Worm (Caenorhabditis elegans): Measurements from ENCODE around the gene T05C1.1.

T05C1.1 gene

DNA sequence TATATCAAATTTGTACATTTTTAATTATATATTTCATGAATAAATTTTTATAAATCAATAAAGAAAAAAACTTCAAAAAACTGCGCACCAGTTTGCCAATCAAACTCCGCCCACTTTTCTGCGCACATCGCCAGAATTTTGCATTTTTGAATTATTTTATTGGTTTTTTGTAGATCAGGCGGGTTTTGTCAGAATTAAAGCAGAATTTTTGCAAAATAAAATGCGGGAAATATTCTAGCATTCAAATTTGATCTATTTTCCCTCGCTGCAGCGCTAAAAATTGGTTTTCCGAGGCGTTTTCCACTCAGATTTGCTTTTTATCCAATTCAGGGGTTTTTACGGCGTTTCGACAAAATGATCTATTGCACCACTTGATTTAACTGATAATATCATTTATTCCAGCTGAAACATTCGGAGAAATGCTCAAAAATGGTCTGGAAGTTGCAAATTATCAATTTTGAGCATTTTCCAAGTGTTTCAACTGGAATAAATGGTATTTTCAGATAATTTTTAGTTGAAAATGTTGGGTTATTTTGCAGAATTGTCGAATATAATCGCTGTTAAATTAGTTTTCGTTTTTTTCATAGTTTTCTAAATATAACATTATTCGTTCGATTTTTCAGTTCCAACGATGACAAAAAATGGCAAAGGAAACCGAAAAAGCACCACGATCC, 7.3 kb upstream of the T05C1.1 start, which contains the start of gene W06B4.1:
Gene W06B4.1, plus strand, starts transcription at position 624 of the 674 bp plus-strand sequence.
- TF ChIP-seq nhr-23 (tag; optimal IDR thresholded peaks at IDR 0.05), result no peak
- no peak for TF ChIP-seq F13H6.1 (tag; optimal IDR thresholded peaks at IDR 0.05)
- TF ChIP-seq nhr-6 (tag; optimal IDR thresholded peaks at IDR 0.05), result no peak
- no peak for TF ChIP-seq sem-4 (tag; optimal IDR thresholded peaks at IDR 0.05)
- no peak for TF ChIP-seq mdl-1 (tag; optimal IDR thresholded peaks at IDR 0.05)
- no peak for TF ChIP-seq ceh-16 (tag; optimal IDR thresholded peaks at IDR 0.05)
- TF ChIP-seq alr-1 (tag; optimal IDR thresholded peaks at IDR 0.05), result no peak
- TF ChIP-seq nhr-12 (tag; optimal IDR thresholded peaks at IDR 0.05), result no peak
- TF ChIP-seq Y55F3AM.14 (GFP tag; optimal IDR thresholded peaks at IDR 0.05), result no peak
- TF ChIP-seq unc-62 (GFP tag; optimal IDR thresholded peaks at IDR 0.05), result no peak
- TF ChIP-seq elt-3 (tag; optimal IDR thresholded peaks at IDR 0.05), result no peak
- no peak for TF ChIP-seq peb-1 (tag; optimal IDR thresholded peaks at IDR 0.05)
- no peak for TF ChIP-seq C34F6.9 (tag; optimal IDR thresholded peaks at IDR 0.05)
- TF ChIP-seq nhr-237 (tag; optimal IDR thresholded peaks at IDR 0.05), result no peak
- no peak for TF ChIP-seq dmd-4 (tag; optimal IDR thresholded peaks at IDR 0.05)

DNA sequence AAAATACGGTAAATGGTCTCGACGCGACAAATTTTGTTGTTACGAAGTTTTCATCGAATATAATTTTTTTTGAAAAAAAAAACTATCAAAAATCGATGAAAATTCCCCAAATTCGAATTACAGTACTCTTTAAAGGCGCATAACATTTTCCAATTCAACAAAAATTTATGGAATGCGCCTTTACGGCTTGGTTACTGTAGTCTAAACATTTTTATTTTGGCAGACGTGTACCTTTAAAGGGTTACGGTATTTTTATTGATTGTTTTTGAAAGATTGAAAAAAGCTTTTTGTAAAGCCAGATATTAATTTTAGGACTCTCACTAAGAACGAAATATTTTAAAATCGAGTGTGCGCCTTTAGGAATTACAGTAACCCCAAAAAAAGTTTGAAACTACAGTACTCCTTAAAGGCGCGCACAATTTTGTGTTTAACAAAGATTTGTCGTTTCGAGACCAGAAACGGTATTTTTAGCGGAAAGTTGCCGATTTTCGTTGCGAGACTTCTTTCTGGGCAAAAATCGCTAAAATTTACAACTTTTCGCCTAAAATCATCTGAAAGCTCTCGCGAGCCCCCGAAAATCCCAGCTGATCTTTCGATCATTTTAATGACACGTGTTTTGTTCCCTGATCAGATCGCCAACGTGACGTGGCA, 4.3 kb upstream of the T05C1.1 start:
- TF ChIP-seq F13H6.1 (tag; optimal IDR thresholded peaks at IDR 0.05) (no peak), ztf-1 (GFP tag; conservative IDR thresholded peaks at IDR 0.05) (no peak)

DNA sequence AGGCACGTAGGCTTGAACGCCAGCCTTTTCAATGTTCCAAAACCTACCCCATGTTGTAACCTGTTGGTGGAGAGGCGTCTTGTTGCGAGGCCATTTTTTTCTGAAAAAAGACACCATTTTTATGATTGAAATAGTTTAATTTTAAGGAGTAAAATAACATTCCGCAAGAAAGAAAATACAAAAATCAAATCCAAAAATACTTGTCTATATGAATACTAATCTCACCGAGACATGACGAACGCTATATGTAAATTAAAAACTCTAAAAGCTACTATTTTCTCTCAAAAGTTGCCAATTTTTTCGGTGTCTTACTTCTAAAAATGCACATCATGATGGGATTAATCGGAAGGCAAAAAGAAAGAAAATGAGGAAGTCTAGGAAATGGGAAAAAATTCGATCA, 3.6 kb downstream of the T05C1.1 start, which contains the start of gene T05C1.2:
Gene T05C1.2, minus strand, starts transcription at position 101 of the 400 bp plus-strand sequence.
- no peak for TF ChIP-seq lin-39 (tag; optimal IDR thresholded peaks at IDR 0.05)
- no peak for TF ChIP-seq nhr-77 (tag; optimal IDR thresholded peaks at IDR 0.05)
- TF ChIP-seq ztf-4 (tag; optimal IDR thresholded peaks at IDR 0.05), result no peak

DNA sequence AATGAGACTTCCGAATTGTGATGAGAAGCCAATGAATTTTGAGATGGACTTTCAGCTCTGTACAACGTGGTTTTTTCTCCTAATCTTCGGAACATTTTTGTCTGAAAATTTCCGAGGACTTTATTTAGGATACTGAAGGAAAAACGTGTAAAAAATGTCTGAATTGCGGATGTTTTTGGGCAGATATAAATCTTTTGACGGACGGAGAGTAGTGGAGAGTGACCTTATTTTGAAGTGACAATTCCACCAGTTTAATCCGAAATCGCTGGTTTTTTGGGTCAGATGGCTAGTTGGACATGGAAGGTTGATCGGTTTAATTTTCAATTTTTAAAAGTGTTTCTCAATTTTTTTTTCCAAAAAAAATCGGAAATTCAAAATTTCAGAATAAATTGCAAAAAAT, 10.9 kb downstream of the T05C1.1 start, which contains the start of gene T05C1.3:
Gene T05C1.3, minus strand, starts transcription at position 101 of the 400 bp plus-strand sequence.
- TF ChIP-seq aly-2 (tag; optimal IDR thresholded peaks at IDR 0.05) (no peak), ztf-4 (tag; optimal IDR thresholded peaks at IDR 0.05) (no peak), ceh-82 (tag; optimal IDR thresholded peaks at IDR 0.05) (no peak), lsy-2 (tag; optimal IDR thresholded peaks at IDR 0.05) (no peak), elt-3 (tag; optimal IDR thresholded peaks at IDR 0.05) (no peak), nhr-77 (tag; optimal IDR thresholded peaks at IDR 0.05) (no peak), nhr-23 (tag; optimal IDR thresholded peaks at IDR 0.05) (no peak), nhr-12 (tag; optimal IDR thresholded peaks at IDR 0.05) (no peak), nhr-6 (tag; optimal IDR thresholded peaks at IDR 0.05) (no peak), nhr-237 (tag; optimal IDR thresholded peaks at IDR 0.05) (no peak), dmd-4 (tag; optimal IDR thresholded peaks at IDR 0.05) (no peak)

DNA sequence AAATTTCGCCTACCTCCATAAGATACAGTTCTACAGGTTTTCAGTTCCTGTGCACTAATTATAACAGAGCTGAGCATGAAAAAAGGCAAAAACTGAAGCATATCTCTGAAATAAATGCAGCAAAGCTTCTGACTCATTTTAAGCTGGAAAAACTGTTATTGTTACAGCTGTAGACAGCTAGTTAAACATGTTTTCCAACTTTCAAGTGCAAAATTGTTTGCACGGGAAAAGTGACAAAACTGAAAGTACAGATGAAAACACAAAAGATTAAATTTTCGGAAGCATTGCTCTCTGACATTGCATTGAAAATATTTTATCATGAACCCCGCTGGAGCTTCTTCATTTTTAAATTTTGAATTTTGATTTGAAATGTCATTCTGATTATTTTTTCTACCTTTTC, 12.3 kb downstream of the T05C1.1 start, which contains the start of gene T05C1.5:
Gene T05C1.5, minus strand, starts transcription at position 101 of the 400 bp plus-strand sequence.
- no peak for TF ChIP-seq ztf-11 (tag; optimal IDR thresholded peaks at IDR 0.05)
- TF ChIP-seq ztf-4 (tag; optimal IDR thresholded peaks at IDR 0.05), result no peak
- TF ChIP-seq mdl-1 (tag; optimal IDR thresholded peaks at IDR 0.05), result no peak
- no peak for TF ChIP-seq unc-39 (tag; optimal IDR thresholded peaks at IDR 0.05)
- TF ChIP-seq sem-4 (tag; optimal IDR thresholded peaks at IDR 0.05), result no peak
- no peak for TF ChIP-seq mab-5 (tag; optimal IDR thresholded peaks at IDR 0.05)
- TF ChIP-seq zag-1 (tag; optimal IDR thresholded peaks at IDR 0.05), result no peak
- TF ChIP-seq nhr-10 (tag; optimal IDR thresholded peaks at IDR 0.05), result no peak
- no peak for TF ChIP-seq ceh-82 (tag; optimal IDR thresholded peaks at IDR 0.05)
- TF ChIP-seq snpc-4 (tag; optimal IDR thresholded peaks at IDR 0.05), result no peak
- TF ChIP-seq unc-62 (GFP tag; optimal IDR thresholded peaks at IDR 0.05), result no peak
- TF ChIP-seq egl-27 (tag; optimal IDR thresholded peaks at IDR 0.05), result no peak
- no peak for TF ChIP-seq fos-1 (tag; optimal IDR thresholded peaks at IDR 0.05)
- no peak for TF ChIP-seq nhr-23 (tag; optimal IDR thresholded peaks at IDR 0.05)
- no peak for TF ChIP-seq dmd-4 (tag; optimal IDR thresholded peaks at IDR 0.05)
- TF ChIP-seq nhr-12 (tag; optimal IDR thresholded peaks at IDR 0.05), result no peak
- no peak for TF ChIP-seq nhr-77 (tag; optimal IDR thresholded peaks at IDR 0.05)
- TF ChIP-seq C34F6.9 (tag; optimal IDR thresholded peaks at IDR 0.05), result no peak

DNA sequence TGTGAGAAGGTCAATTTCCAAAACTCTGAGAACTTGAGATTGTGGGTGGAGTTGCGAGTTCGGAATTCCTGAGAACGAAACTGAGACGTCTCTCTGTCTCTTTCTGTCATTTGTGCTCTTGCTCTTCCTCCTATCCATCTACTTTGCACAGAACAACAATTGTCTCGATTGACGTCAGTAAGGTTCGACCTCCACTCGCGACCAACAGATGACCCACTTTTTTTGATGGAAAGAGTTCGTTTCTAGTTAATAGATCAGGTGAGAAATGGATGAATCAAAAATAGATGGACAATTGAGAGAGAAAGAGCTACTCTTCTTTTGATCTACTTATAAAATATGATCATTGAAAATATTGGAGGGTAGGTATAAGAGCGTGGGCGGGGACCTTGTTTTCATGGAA, 16.1 kb downstream of the T05C1.1 start:
- no peak for TF ChIP-seq unc-55 (GFP tag; optimal IDR thresholded peaks at IDR 0.05)
- TF ChIP-seq lsy-2 (tag; optimal IDR thresholded peaks at IDR 0.05), result peak in 1 of 2 experiments; percentile 45
- TF ChIP-seq F13H6.1 (tag; optimal IDR thresholded peaks at IDR 0.05), result peak; percentile 48
- TF ChIP-seq C34F6.9 (tag; optimal IDR thresholded peaks at IDR 0.05), result peak; percentile 36
- TF ChIP-seq ztf-1 (GFP tag; conservative IDR thresholded peaks at IDR 0.05), result no peak
- no peak for TF ChIP-seq nhr-21 (tag; optimal IDR thresholded peaks at IDR 0.05)
- TF ChIP-seq nhr-129 (tag; optimal IDR thresholded peaks at IDR 0.05), result peak; percentile 71
- TF ChIP-seq sma-9 (GFP tag; optimal IDR thresholded peaks at IDR 0.05), result peak; percentile 69
- no peak for TF ChIP-seq sma-9 (tag; optimal IDR thresholded peaks at IDR 0.05)
- TF ChIP-seq nhr-10 (tag; optimal IDR thresholded peaks at IDR 0.05), result no peak
- no peak for TF ChIP-seq unc-39 (tag; optimal IDR thresholded peaks at IDR 0.05)

All from whole organism, L2 larva.